Worm (Caenorhabditis elegans): Measurements from ENCODE around the gene dnj-11.

The dnj-11 gene

DNA sequence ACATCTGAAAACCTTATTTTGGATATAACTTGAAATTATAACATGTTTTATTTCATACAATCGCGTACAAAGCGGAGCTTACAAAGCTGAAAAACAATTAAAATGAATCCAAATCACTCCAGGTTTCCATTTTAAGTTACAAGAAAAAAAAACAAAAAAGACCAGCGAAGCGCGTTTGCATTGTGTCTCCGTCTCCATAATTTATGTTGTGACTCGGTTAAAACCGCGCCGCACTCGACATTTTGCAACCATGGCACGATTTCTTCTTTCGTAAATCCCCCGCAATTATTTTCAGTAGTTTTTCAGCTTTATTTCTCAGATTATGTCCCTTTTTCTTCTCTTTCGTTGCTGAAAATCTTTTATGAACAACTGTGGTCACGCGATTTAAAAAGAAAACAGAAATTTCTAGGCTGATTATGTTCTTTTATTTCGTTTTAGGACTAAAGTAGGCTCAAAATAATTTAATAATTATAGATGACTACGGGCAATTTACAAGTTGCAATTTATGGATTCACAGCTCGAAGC, at the start of gene dnj-11, which contains the start of gene F38A5.2:
Gene dnj-11, plus strand, starts transcription at position 475 of the 525 bp plus-strand sequence.
Gene F38A5.2, minus strand, starts transcription at position 4 of the 525 bp plus-strand sequence.
- peak; percentile 80 for TF ChIP-seq unc-86 (tag; optimal IDR thresholded peaks at IDR 0.05)
- TF ChIP-seq F16B12.6 (tag; optimal IDR thresholded peaks at IDR 0.05), result peak; percentile 60
- TF ChIP-seq unc-62 (GFP tag; optimal IDR thresholded peaks at IDR 0.05), result no peak
- TF ChIP-seq rnt-1 (tag; optimal IDR thresholded peaks at IDR 0.05), result peak; percentile 90
- TF ChIP-seq ama-1 (optimal IDR thresholded peaks at IDR 0.05), result no peak
- TF ChIP-seq fkh-10 (GFP tag; optimal IDR thresholded peaks at IDR 0.05), result peak; percentile 65
- TF ChIP-seq grh-1 (GFP tag; IDR thresholded peaks at IDR 0.05), result peak; percentile 74
- TF ChIP-seq blmp-1 (tag; optimal IDR thresholded peaks at IDR 0.05), result peak; percentile 72
- TF ChIP-seq ceh-88 (GFP tag; IDR thresholded peaks at IDR 0.05), result peak; percentile 52; the same call in 1 of the 2 replicates
- no peak for TF ChIP-seq mab-9 (GFP tag; IDR thresholded peaks at IDR 0.05)
- TF ChIP-seq snpc-4 (tag; optimal IDR thresholded peaks at IDR 0.05), result peak; percentile 67
- peak; percentile 69 for TF ChIP-seq jun-1 (tag; optimal IDR thresholded peaks at IDR 0.05)
- TF ChIP-seq dpl-1 (GFP tag; optimal IDR thresholded peaks at IDR 0.05), result peak; percentile 79 to 86 (median 83)
- peak; percentile 7 for TF ChIP-seq sup-37 (GFP tag; optimal IDR thresholded peaks at IDR 0.05)
- no peak for TF ChIP-seq ets-5 (GFP tag; IDR thresholded peaks at IDR 0.05)
- TF ChIP-seq aha-1 (tag; optimal IDR thresholded peaks at IDR 0.05), result peak; percentile 13
- peak; percentile 92 for TF ChIP-seq nhr-85 (tag)
- no peak for TF ChIP-seq ceh-8 (GFP tag; optimal IDR thresholded peaks at IDR 0.05)
- TF ChIP-seq isw-1 (GFP tag; IDR thresholded peaks at IDR 0.05), result peak; percentile 88
- no peak for TF ChIP-seq tlp-1 (tag; optimal IDR thresholded peaks at IDR 0.05)
- peak; percentile 52 for TF ChIP-seq nhr-237 (tag; optimal IDR thresholded peaks at IDR 0.05)
- TF ChIP-seq lin-13 (GFP tag; optimal IDR thresholded peaks at IDR 0.05), result peak; percentile 70
- peak; percentile 28 for TF ChIP-seq C04F5.9 (tag; optimal IDR thresholded peaks at IDR 0.05)
- peak; percentile 62 for TF ChIP-seq fos-1 (tag; optimal IDR thresholded peaks at IDR 0.05)
- TF ChIP-seq lin-35 (GFP tag; optimal IDR thresholded peaks at IDR 0.05), result peak; percentile 86 to 91
- TF ChIP-seq ces-1 (GFP tag; optimal IDR thresholded peaks at IDR 0.05), result no peak
- TF ChIP-seq efl-3 (GFP tag; optimal IDR thresholded peaks at IDR 0.05), result no peak
- peak; percentile 29 for TF ChIP-seq ztf-4 (tag; optimal IDR thresholded peaks at IDR 0.05)
- TF ChIP-seq nhr-20 (tag; optimal IDR thresholded peaks at IDR 0.05), result peak; percentile 87
- peak; percentile 42 for TF ChIP-seq sox-4 (tag; optimal IDR thresholded peaks at IDR 0.05)
- TF ChIP-seq egl-27 (tag; optimal IDR thresholded peaks at IDR 0.05), result no peak
- TF ChIP-seq irx-1 (tag; optimal IDR thresholded peaks at IDR 0.05), result peak; percentile 75
- TF ChIP-seq lin-39 (tag; optimal IDR thresholded peaks at IDR 0.05), result peak; percentile 59
- TF ChIP-seq hlh-4 (tag; optimal IDR thresholded peaks at IDR 0.05), result no peak
- TF ChIP-seq fkh-4 (tag; optimal IDR thresholded peaks at IDR 0.05; ENCODE audit: borderline replicate concordance), result no peak
- TF ChIP-seq nhr-76 (tag; optimal IDR thresholded peaks at IDR 0.05), result no peak
- peak; percentile 62 for TF ChIP-seq hpl-2 (GFP tag; optimal IDR thresholded peaks at IDR 0.05)
- TF ChIP-seq unc-30 (tag; optimal IDR thresholded peaks at IDR 0.05), result no peak
- TF ChIP-seq elt-2 (tag; optimal IDR thresholded peaks at IDR 0.05), result peak; percentile 37
- TF ChIP-seq nhr-12 (tag; optimal IDR thresholded peaks at IDR 0.05), result no peak
- peak; percentile 84 for TF ChIP-seq nhr-90 (tag; optimal IDR thresholded peaks at IDR 0.05; ENCODE audit: poor library complexity)
- TF ChIP-seq xbp-1 (tag; optimal IDR thresholded peaks at IDR 0.05), result peak; percentile 86
- TF ChIP-seq alr-1 (tag; optimal IDR thresholded peaks at IDR 0.05; ENCODE audit: borderline replicate concordance), result no peak
- no peak for TF ChIP-seq nhr-11 (tag; optimal IDR thresholded peaks at IDR 0.05)
- peak; percentile 58 for TF ChIP-seq zip-4 (GFP tag; optimal IDR thresholded peaks at IDR 0.05)
- peak in 1 of 2 experiments; percentile 48 for TF ChIP-seq ztf-11 (tag; optimal IDR thresholded peaks at IDR 0.05)
- peak; percentile 85 for TF ChIP-seq swsn-7 (tag; optimal IDR thresholded peaks at IDR 0.05)
- peak; percentile 90 for TF ChIP-seq nhr-71 (tag; optimal IDR thresholded peaks at IDR 0.05)
- TF ChIP-seq dsc-1 (tag; optimal IDR thresholded peaks at IDR 0.05), result peak; percentile 75
- peak; percentile 88 to 90 for TF ChIP-seq efl-1 (optimal IDR thresholded peaks at IDR 0.05)
- TF ChIP-seq efl-1 (GFP tag; optimal IDR thresholded peaks at IDR 0.05 in 1 of 2), result peak; percentile 83 to 98
- TF ChIP-seq elt-3 (tag; optimal IDR thresholded peaks at IDR 0.05), result peak in 2 of 6 experiments; percentile 64 to 89
- peak; percentile 19 for TF ChIP-seq nhr-84 (tag; optimal IDR thresholded peaks at IDR 0.05)
